Fruit fly (Drosophila melanogaster) whole organism, embryonic: ENCODE measurements around the gene Gr98c.

Experiments
- Ada2b ChIP-seq: fragments of 200-800 bp; sonication (Bioruptor generic); IDR thresholded peaks from 2 replicates; pipeline ENCODE4 v1.3.6; 2022; ENCODE audit warnings: missing biosample characterization, missing genetic modification characterization
- Atf3 ChIP-seq: fragments of 200-800 bp; sonication (Bioruptor generic); optimal IDR thresholded peaks from 3 replicates; lab custom pipeline; 2016; ENCODE audit warnings: missing biosample characterization, missing genetic modification characterization
- BEAF-32 ChIP-seq: fragments of 200-800 bp; sonication (Bioruptor generic); optimal IDR thresholded peaks from 3 replicates; lab custom pipeline; 2017; ENCODE audit warnings: missing biosample characterization, missing genetic modification characterization, mild to moderate bottlenecking, moderate library complexity, missing genetic modification reagents
- BtbVII ChIP-seq: fragments of 200-800 bp; sonication (Bioruptor generic); optimal IDR thresholded peaks from 3 replicates; lab custom pipeline; 2017; ENCODE audit warnings: missing biosample characterization, mild to moderate bottlenecking, missing genetic modification characterization
- CG10209 ChIP-seq: fragments of 200-800 bp; sonication (Bioruptor generic); optimal IDR thresholded peaks from 3 replicates; lab custom pipeline; 2017; ENCODE audit warnings: missing biosample characterization, mild to moderate bottlenecking, missing genetic modification characterization, missing genetic modification reagents
- CG11504 ChIP-seq: fragments of 200-800 bp; sonication (Bioruptor generic); optimal IDR thresholded peaks from 3 replicates; lab custom pipeline; 2019; ENCODE audit warnings: missing biosample characterization, mild to moderate bottlenecking, missing genetic modification characterization, moderate library complexity
- CG13424 ChIP-seq: fragments of 200-800 bp; sonication (Bioruptor generic); optimal IDR thresholded peaks from 2 replicates; lab custom pipeline; 2019; ENCODE audit warnings: missing biosample characterization, mild to moderate bottlenecking, missing genetic modification characterization, moderate library complexity
- CG14050 ChIP-seq: fragments of 200-800 bp; sonication (Bioruptor generic); IDR thresholded peaks from 3 replicates; pipeline ENCODE4 v1.3.6; 2022; ENCODE audit warnings: missing biosample characterization, missing genetic modification characterization
- CG1603 ChIP-seq: fragments of 200-800 bp; sonication (Bioruptor generic); optimal IDR thresholded peaks from 2 replicates; lab custom pipeline; 2019; ENCODE audit warnings: missing biosample characterization, mild to moderate bottlenecking, missing genetic modification characterization, moderate library complexity
- CG17385 ChIP-seq: fragments of 200-800 bp; sonication (Bioruptor generic); optimal IDR thresholded peaks from 3 replicates; lab custom pipeline; 2018; ENCODE audit warnings: missing biosample characterization, mild to moderate bottlenecking, missing genetic modification characterization
- CG33213 ChIP-seq: fragments of 200-800 bp; sonication (Bioruptor generic); optimal IDR thresholded peaks from 3 replicates; lab custom pipeline; 2016; ENCODE audit warnings: missing biosample characterization, missing genetic modification characterization
- CG4404 ChIP-seq: fragments of 200-800 bp; sonication (Bioruptor generic); IDR thresholded peaks from 2 replicates; pipeline ENCODE4 v1.3.6; 2022; ENCODE audit warnings: missing biosample characterization, missing genetic modification characterization
- CG4424 ChIP-seq: fragments of 200-800 bp; sonication (Bioruptor generic); optimal IDR thresholded peaks from 3 replicates; lab custom pipeline; 2016; ENCODE audit warnings: missing biosample characterization, missing genetic modification characterization
- CG4730 ChIP-seq: fragments of 200-800 bp; sonication (Bioruptor generic); IDR thresholded peaks from 2 replicates; pipeline ENCODE4 v1.3.6; 2022; ENCODE audit warnings: missing biosample characterization, missing genetic modification characterization
- CG6683 ChIP-seq: fragments of 200-800 bp; sonication (Bioruptor generic); optimal IDR thresholded peaks from 2 replicates; lab custom pipeline; 2017; ENCODE audit warnings: missing biosample characterization, mild to moderate bottlenecking, missing genetic modification characterization, missing genetic modification reagents
- CG6689 ChIP-seq: fragments of 200-800 bp; sonication (Bioruptor generic); IDR thresholded peaks from 2 replicates; pipeline ENCODE4 v1.3.6; 2022; ENCODE audit warnings: missing biosample characterization, missing genetic modification characterization
- Dip2 ChIP-seq: fragments of 200-800 bp; sonication (Bioruptor generic); IDR thresholded peaks from 2 replicates; pipeline ENCODE4 v1.3.6; 2022; ENCODE audit warnings: missing biosample characterization, missing genetic modification characterization
- Dp ChIP-seq: fragments of 200-800 bp; sonication (Bioruptor generic); optimal IDR thresholded peaks from 2 replicates; lab custom pipeline; 2018; ENCODE audit warnings: missing biosample characterization, mild to moderate bottlenecking, missing genetic modification characterization, moderate library complexity
- E2f1 ChIP-seq: fragments of 200-800 bp; sonication (Bioruptor generic); IDR thresholded peaks from 2 replicates; pipeline ENCODE4 v1.3.6; 2022; ENCODE audit warnings: missing biosample characterization, missing genetic modification characterization
- Hand ChIP-seq: fragments of 200-800 bp; sonication (Bioruptor generic); optimal IDR thresholded peaks from 2 replicates; lab custom pipeline; 2017; ENCODE audit warnings: mild to moderate bottlenecking, missing biosample characterization, missing genetic modification reagents, missing genetic modification characterization
- Hr51 ChIP-seq, 2 experiments: fragments of 200-800 bp; sonication (Bioruptor generic); optimal IDR thresholded peaks; 2 replicates in 1 of 2; 3 replicates in 1 of 2; lab custom pipeline; 2016 to 2018; ENCODE audit warnings: missing biosample characterization in 2 of 2, missing genetic modification characterization in 2 of 2, mild to moderate bottlenecking in 1 of 2, moderate library complexity in 1 of 2
- Mrtf ChIP-seq: fragments of 200-800 bp; sonication (Bioruptor generic); IDR thresholded peaks from 3 replicates; pipeline ENCODE4 v1.3.6; 2022; ENCODE audit warnings: missing biosample characterization, missing genetic modification characterization
- NC2β ChIP-seq: fragments of 200-800 bp; sonication (Bioruptor generic); optimal IDR thresholded peaks from 2 replicates; lab custom pipeline; 2016; ENCODE audit warnings: missing biosample characterization, missing genetic modification characterization
- NFAT ChIP-seq: fragments of 200-800 bp; sonication (Bioruptor generic); IDR thresholded peaks from 2 replicates; pipeline ENCODE4 v1.3.6; 2022; ENCODE audit warnings: missing biosample characterization, missing genetic modification characterization
- Nf-YC ChIP-seq: fragments of 200-800 bp; optimal IDR thresholded peaks from 3 replicates; lab custom pipeline; 2019; ENCODE audit warnings: missing biosample characterization, mild to moderate bottlenecking, missing genetic modification characterization, moderate library complexity
- Oaz ChIP-seq: fragments of 200-800 bp; sonication (Bioruptor generic); IDR thresholded peaks from 2 replicates; pipeline ENCODE4 v1.3.6; 2022; ENCODE audit warnings: missing biosample characterization, missing genetic modification characterization
- Optix ChIP-seq: fragments of 200-800 bp; sonication (Bioruptor generic); IDR thresholded peaks from 3 replicates; pipeline ENCODE4 v1.3.6; 2022; ENCODE audit warnings: missing biosample characterization, missing genetic modification characterization
- Ptx1 ChIP-seq: fragments of 200-800 bp; sonication (Bioruptor generic); IDR thresholded peaks from 2 replicates; pipeline ENCODE4 v1.3.6; 2022; ENCODE audit warnings: missing biosample characterization, missing genetic modification characterization
- Scr ChIP-seq: fragments of 200-800 bp; sonication (Bioruptor generic); IDR thresholded peaks from 2 replicates; pipeline ENCODE4 v1.3.6; 2022; ENCODE audit warnings: missing biosample characterization, missing genetic modification characterization; ENCODE audit not compliant: partially characterized antibody
- Sry-β ChIP-seq: fragments of 200-800 bp; sonication (Bioruptor generic); optimal IDR thresholded peaks from 2 replicates; lab custom pipeline; 2018; ENCODE audit warnings: missing biosample characterization, mild to moderate bottlenecking, missing genetic modification characterization, moderate library complexity
- Ssrp ChIP-seq: fragments of 200-800 bp; sonication (Bioruptor generic); optimal IDR thresholded peaks from 2 replicates; lab custom pipeline; 2018; ENCODE audit warnings: missing biosample characterization, mild to moderate bottlenecking, missing genetic modification characterization, moderate library complexity
- ab ChIP-seq: fragments of 200-800 bp; sonication (Bioruptor generic); optimal IDR thresholded peaks from 2 replicates; lab custom pipeline; 2016; ENCODE audit warnings: missing biosample characterization, missing genetic modification characterization
- aop ChIP-seq: fragments of 200-800 bp; sonication (Bioruptor generic); IDR thresholded peaks from 2 replicates; pipeline ENCODE4 v1.3.6; 2022; ENCODE audit warnings: missing biosample characterization, missing genetic modification characterization
- ash1 ChIP-seq: fragments of 200-800 bp; sonication (Bioruptor generic); optimal IDR thresholded peaks from 2 replicates; lab custom pipeline; 2018; ENCODE audit warnings: missing biosample characterization, mild to moderate bottlenecking, missing genetic modification characterization
- btn ChIP-seq: fragments of 200-800 bp; sonication (Bioruptor generic); optimal IDR thresholded peaks from 2 replicates; lab custom pipeline; 2016; ENCODE audit warnings: missing biosample characterization, missing genetic modification characterization
- caup ChIP-seq: fragments of 200-800 bp; sonication (Bioruptor generic); optimal IDR thresholded peaks from 3 replicates; lab custom pipeline; 2017; ENCODE audit warnings: missing biosample characterization, mild to moderate bottlenecking, missing genetic modification characterization, moderate library complexity; ENCODE audit not compliant: severe bottlenecking
- dmrt99B ChIP-seq: fragments of 200-800 bp; sonication (Bioruptor generic); optimal IDR thresholded peaks from 2 replicates; lab custom pipeline; 2018; ENCODE audit warnings: missing biosample characterization, mild to moderate bottlenecking, missing genetic modification characterization, moderate library complexity
- exex ChIP-seq: fragments of 200-800 bp; sonication (Bioruptor generic); optimal IDR thresholded peaks from 4 replicates; lab custom pipeline; 2018; ENCODE audit warnings: missing biosample characterization, mild to moderate bottlenecking, missing genetic modification characterization, moderate library complexity
- fd102C ChIP-seq: fragments of 200-800 bp; sonication (Bioruptor generic); optimal IDR thresholded peaks from 2 replicates; lab custom pipeline; 2018; ENCODE audit warnings: missing biosample characterization, mild to moderate bottlenecking, missing genetic modification characterization, moderate library complexity
- ind ChIP-seq: fragments of 200-800 bp; sonication (Bioruptor generic); optimal IDR thresholded peaks from 3 replicates; lab custom pipeline; 2016; ENCODE audit warnings: missing biosample characterization, missing genetic modification characterization
- ken ChIP-seq: fragments of 200-800 bp; sonication (Bioruptor generic); IDR thresholded peaks from 3 replicates; pipeline ENCODE4 v1.3.6; 2022; ENCODE audit warnings: missing biosample characterization, missing genetic modification characterization
- lilli ChIP-seq: fragments of 200-800 bp; sonication (Bioruptor generic); optimal IDR thresholded peaks from 3 replicates; lab custom pipeline; 2016; ENCODE audit warnings: missing biosample characterization, missing genetic modification characterization
- oc ChIP-seq: fragments of 200-800 bp; sonication (Bioruptor generic); optimal IDR thresholded peaks from 2 replicates; lab custom pipeline; 2018; ENCODE audit warnings: missing biosample characterization, mild to moderate bottlenecking, missing genetic modification characterization, moderate library complexity
- org-1 ChIP-seq: fragments of 200-800 bp; sonication (Bioruptor generic); optimal IDR thresholded peaks from 2 replicates; lab custom pipeline; 2017; ENCODE audit warnings: missing biosample characterization, missing genetic modification characterization
- sc ChIP-seq, 3 experiments: fragments of >200 bp in 2 of 3; fragments of 200-800 bp in 1 of 3; sonication (Bioruptor generic) in 1 of 3; optimal IDR thresholded peaks; 2 replicates in 2 of 3; 3 replicates in 1 of 3; lab custom pipeline; 2017; ENCODE audit warnings: mild to moderate bottlenecking in 1 of 3, missing biosample characterization in 1 of 3, missing genetic modification characterization in 1 of 3, missing genetic modification reagents in 1 of 3
- sob ChIP-seq: fragments of 200-800 bp; sonication (Bioruptor generic); IDR thresholded peaks from 2 replicates; pipeline ENCODE4 v1.3.6; 2022; ENCODE audit warnings: missing biosample characterization, missing genetic modification characterization
- stwl ChIP-seq: fragments of 200-800 bp; sonication (Bioruptor generic); optimal IDR thresholded peaks from 3 replicates; lab custom pipeline; 2018; ENCODE audit warnings: missing biosample characterization, mild to moderate bottlenecking, missing genetic modification characterization, moderate library complexity
- tio ChIP-seq: fragments of 200-800 bp; sonication (Bioruptor generic); optimal IDR thresholded peaks from 2 replicates; lab custom pipeline; 2017; ENCODE audit warnings: missing biosample characterization, missing genetic modification characterization, inconsistent platforms
- wdn ChIP-seq: fragments of 200-800 bp; sonication (Bioruptor generic); IDR thresholded peaks from 2 replicates; pipeline ENCODE4 v1.3.6; 2022; ENCODE audit warnings: missing biosample characterization, missing genetic modification characterization
- yki ChIP-seq: fragments of >200 bp; optimal IDR thresholded peaks from 3 replicates; lab custom pipeline; 2018
- zfh2 ChIP-seq: fragments of 200-800 bp; sonication (Bioruptor generic); optimal IDR thresholded peaks from 2 replicates; lab custom pipeline; 2016; ENCODE audit warnings: missing biosample characterization, missing genetic modification characterization

Gene Gr98c

DNA sequence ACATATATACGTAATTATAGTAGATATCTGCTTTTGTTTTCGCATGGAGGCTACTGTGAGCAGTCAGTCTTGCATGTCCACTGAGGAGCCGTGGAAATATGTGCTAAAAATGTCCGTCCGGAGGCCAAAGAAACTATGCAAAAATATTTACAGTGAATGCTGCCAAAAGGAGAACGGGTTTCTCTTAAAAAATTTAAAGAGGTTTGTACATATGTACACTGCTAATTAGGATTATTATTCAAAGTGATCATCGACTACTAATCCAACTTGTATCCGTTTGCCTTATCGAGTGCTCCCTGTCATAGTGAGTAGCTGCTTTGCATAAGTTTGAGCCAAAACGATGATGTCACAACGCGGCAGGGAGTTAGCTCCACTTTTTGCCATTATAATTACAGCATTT lies 12.7 kb downstream of the Gr98c start (continued):
- peak; percentile 70 for TF ChIP-seq sob
- no peak for TF ChIP-seq Optix (GFP tag; lab: Robert Waterston, UW)
- no peak for TF ChIP-seq stwl
- no peak for TF ChIP-seq Ssrp
- TF ChIP-seq Oaz (GFP tag; lab: Robert Waterston, UW): 0 out of 2 replicates have a peak, but pooled peaks have one; percentile 26
- TF ChIP-seq Hr51 (GFP tag; optimal IDR thresholded peaks at IDR 0.05; lab: Kevin White, UChicago): peak; percentile 8 to 24
- TF ChIP-seq E2f1: peak; percentile 31; the same call in 1 of the 2 replicates
- no peak for TF ChIP-seq CG33213 (GFP tag; lab: Kevin White, UChicago)
- TF ChIP-seq oc (tag; lab: Kevin White, UChicago): no peak
- TF ChIP-seq NFAT (GFP tag; lab: Robert Waterston, UW): peak; percentile 55; the same call in 1 of the 2 replicates
- no peak for TF ChIP-seq wdn
- TF ChIP-seq Dip2 (GFP tag; lab: Robert Waterston, UW): no peak
- TF ChIP-seq org-1 (GFP tag; lab: Kevin White, UChicago): peak; percentile 1
- TF ChIP-seq zfh2 (GFP tag; lab: Kevin White, UChicago): peak; percentile 54
- TF ChIP-seq CG10209: no peak
- no peak; the same call in 1 of the 2 replicates for TF ChIP-seq CG6689
- no peak for TF ChIP-seq BEAF-32 (GFP tag; lab: Kevin White, UChicago)
- no peak for TF ChIP-seq CG6683
- no peak for TF ChIP-seq yki (lab: Kevin White, UChicago)
- no peak for TF ChIP-seq ash1 (GFP tag; lab: Kevin White, UChicago)
- TF ChIP-seq fd102C (GFP tag; lab: Kevin White, UChicago): no peak
- no peak for TF ChIP-seq tio
- no peak for TF ChIP-seq Scr (GFP tag; lab: Robert Waterston, UW)
- no peak for TF ChIP-seq CG4404 (GFP tag; lab: Robert Waterston, UW)
- TF ChIP-seq btn: no peak
- peak; percentile 65 for TF ChIP-seq lilli
- no peak for TF ChIP-seq Sry-β (GFP tag; lab: Kevin White, UChicago)
- TF ChIP-seq CG11504: peak; percentile 52
- no peak for TF ChIP-seq aop
- peak; percentile 63 for TF ChIP-seq Ptx1 (GFP tag; lab: Robert Waterston, UW)
- no peak for TF ChIP-seq NC2β (GFP tag; lab: Kevin White, UChicago)
- no peak for TF ChIP-seq exex (tag; lab: Kevin White, UChicago)
- TF ChIP-seq CG1603: no peak
- TF ChIP-seq CG13424 (tag; lab: Kevin White, UChicago): no peak
- TF ChIP-seq Ada2b (GFP tag; lab: Robert Waterston, UW): peak; percentile 75
- no peak for TF ChIP-seq CG17385 (GFP tag; lab: Kevin White, UChicago)
- peak; percentile 51 for TF ChIP-seq caup (GFP tag; lab: Kevin White, UChicago)
- TF ChIP-seq CG14050 (GFP tag; lab: Robert Waterston, UW): no peak
- TF ChIP-seq Hand (GFP tag; lab: Kevin White, UChicago): no peak
- 0 out of 2 replicates have a peak, but pooled peaks have one; percentile 11 for TF ChIP-seq CG4730
- peak; percentile 44 for TF ChIP-seq dmrt99B (tag; lab: Kevin White, UChicago)
- TF ChIP-seq ab (GFP tag; lab: Kevin White, UChicago): no peak
- no peak for TF ChIP-seq Atf3
- TF ChIP-seq BtbVII (GFP tag; lab: Kevin White, UChicago): no peak
- no peak for TF ChIP-seq Mrtf (GFP tag; lab: Robert Waterston, UW)
- no peak for TF ChIP-seq sc (optimal IDR thresholded peaks at IDR 0.05; lab: Kevin White, UChicago)
- no peak for TF ChIP-seq sc (GFP tag; optimal IDR thresholded peaks at IDR 0.05; lab: Kevin White, UChicago)
- TF ChIP-seq Nf-YC: no peak
- TF ChIP-seq CG4424 (GFP tag; lab: Kevin White, UChicago): no peak
- no peak for TF ChIP-seq Dp (GFP tag; lab: Kevin White, UChicago)
- TF ChIP-seq ind (GFP tag; lab: Kevin White, UChicago): peak; percentile 47
- TF ChIP-seq ken (GFP tag; lab: Robert Waterston, UW): no peak
